Fruit fly (Drosophila melanogaster) whole organism, larva: ENCODE results near the gene CG14237.

Experiments used
- noc ChIP-seq: fragments of 200-800 bp; sonication (Bioruptor generic); optimal IDR thresholded peaks from 3 replicates; lab custom pipeline; 2019; ENCODE audit warnings: missing biosample characterization, mild to moderate bottlenecking, missing genetic modification characterization, moderate library complexity

CG14237 gene

dm6 chr3R:26481231-26481630, 24.6 kb downstream of the CG14237 start:
- no peak for TF ChIP-seq noc

- no peak for TF ChIP-seq noc
Measured at dm6 chr3R:26483657-26484056, 27.0 kb downstream of the CG14237 start.

DNA sequence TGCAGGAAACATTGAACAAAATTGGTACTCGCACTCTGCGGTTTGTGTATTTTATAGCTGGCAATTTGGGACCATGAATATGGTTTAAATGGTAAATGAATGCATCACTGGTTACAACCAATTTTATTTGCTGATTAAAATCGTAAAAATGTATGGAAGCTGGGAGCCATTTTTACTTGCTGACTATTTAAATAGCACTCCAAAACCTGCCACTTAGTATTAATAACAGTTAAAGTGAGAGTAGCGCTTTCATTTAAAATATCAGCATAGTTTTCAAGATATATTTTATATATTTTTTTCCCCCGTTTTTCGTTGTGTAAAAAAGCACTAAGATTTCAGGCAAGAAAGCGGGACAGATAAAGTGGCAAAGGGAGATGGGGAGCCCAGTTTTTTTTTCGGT, 27.8 kb downstream of the CG14237 start:
- no peak for TF ChIP-seq noc

DNA sequence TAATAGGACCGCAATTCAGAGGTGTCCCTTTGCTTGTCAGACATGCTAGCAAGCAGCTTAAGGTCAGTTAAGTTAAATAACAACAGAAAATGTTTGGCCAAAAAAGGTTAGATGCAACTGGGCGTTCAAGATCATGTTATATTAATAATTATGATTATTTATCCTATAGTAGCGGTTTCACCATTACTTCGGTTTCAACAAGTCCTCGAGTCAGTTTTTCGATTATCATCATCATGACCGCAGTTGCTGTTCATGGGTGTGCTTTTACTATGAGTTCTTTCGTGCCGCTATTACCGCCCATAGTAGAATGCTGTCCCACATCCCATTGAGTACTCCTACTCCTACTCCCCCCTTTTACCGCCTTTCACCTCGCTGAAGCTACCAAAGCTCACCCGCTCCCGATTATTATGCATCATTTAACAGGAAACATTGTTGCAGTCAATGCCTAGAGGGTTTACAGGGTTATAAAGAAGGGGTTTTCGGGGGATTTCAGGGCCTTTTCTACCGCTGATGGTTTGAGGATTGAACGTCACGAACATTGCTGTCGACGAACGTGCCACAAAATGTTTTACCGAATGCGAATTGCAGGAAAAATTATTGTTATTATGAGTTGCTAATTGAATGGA, 28.7 kb downstream of the CG14237 start:
- no peak for TF ChIP-seq noc

DNA sequence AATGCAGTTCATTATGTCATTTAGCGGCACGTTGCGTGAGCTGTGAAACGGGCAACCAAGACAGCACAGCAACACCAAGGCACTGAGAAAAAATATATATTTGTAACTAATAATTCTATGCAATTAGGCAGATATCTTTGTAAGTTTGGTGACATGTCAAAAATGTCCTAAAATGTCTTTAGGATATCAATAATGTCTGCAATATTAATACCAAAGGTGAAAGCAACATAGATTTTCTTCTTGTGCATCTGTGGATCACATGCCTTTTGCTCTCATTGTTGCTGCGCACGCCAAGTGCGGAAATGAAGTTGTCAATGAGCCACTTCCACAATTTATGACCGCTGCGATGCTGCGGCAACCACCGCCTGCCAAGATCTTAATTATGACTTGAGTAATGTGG, 32.8 kb downstream of the CG14237 start:
- no peak for TF ChIP-seq noc

DNA sequence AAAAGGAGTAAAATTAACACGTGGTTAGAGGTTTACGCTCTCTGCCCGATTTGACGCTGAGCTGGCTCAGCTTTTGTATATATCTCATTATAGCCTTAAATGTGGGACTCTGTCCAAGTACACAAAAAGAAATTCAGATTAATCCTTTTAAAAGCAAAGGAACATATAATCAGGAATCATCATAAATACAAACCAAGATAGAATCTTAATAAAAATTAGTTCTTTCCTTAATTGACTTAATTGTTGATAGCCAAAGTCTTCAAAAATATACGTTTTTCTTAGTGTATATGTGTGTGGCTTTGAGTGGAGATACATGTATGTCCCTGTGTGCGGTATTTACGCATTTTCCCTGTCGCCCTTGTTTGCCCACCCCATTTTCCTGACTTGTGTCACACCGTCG, 37.6 kb downstream of the CG14237 start:
- peak; percentile 12 for TF ChIP-seq noc

DNA sequence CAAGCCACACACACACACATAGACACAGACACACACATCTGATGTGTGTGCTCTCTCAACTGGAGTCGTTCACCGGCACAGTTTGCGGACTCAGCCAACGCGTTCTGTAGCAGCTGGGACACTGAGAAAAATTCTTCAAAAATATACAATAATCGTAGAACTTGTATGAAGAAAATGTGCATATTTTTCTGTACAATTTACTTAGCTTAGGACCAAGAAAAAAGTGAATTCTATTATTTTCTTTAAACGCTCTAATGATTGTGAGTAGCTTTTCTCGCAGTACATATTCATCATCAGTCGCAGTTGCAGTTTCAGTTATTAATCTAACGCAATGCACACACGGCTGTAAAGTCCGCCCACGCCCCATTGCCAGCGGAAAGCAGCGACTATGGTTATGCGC, 39.7 kb downstream of the CG14237 start:
- TF ChIP-seq noc, result no peak

DNA sequence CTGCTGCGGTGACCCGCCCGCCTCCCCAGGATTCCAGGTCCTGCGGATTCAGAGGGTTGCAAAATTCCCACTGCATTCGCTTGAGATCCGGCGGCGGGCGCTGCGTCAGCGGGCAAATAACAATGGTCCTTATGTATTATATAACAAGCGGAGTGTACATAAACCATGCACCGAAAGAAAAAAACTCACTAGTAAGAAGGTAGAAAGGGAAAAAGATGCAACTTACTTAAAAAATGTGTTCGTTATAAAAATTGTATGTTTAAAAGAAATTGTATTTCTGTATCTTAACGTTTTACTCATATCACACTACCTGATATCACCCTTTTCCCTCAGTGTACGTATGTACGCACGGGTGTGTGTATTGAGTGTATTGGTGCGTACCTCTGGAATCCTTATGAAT, 42.5 kb downstream of the CG14237 start:
- TF ChIP-seq noc, result peak; percentile 9

- TF ChIP-seq noc, result no peak
Measured at dm6 chr3R:26500355-26500754, 43.7 kb downstream of the CG14237 start.

- TF ChIP-seq noc, result no peak
Measured at dm6 chr3R:26502072-26502471, 45.4 kb downstream of the CG14237 start.

DNA sequence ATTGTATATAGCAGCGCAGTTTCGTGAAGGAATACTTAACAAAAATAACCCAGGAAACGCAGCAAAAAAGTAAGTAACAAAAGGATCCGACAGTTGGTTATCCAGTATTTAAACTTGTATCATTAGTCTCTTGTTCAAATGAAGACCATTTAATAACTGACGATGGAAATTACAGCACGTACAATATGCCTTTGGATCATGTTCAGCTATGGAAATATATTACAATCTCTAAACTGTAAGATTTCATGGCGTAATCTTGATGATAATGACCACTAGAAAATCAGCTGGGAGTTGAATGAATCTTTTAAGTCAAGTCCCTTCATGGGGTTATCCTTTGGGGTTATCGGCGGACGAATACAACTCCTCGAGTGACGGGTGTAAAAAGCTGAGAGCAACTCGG, 46.2 kb downstream of the CG14237 start:
- no peak for TF ChIP-seq noc

dm6 chr3R:26503317-26503716, 46.6 kb downstream of the CG14237 start:
- TF ChIP-seq noc, result no peak
